Fruit fly (Drosophila melanogaster) S2 (cell line): Measurements from ENCODE around the gene Gs2.

Source experiments
- CG8478 ChIP-seq: fragments of >200 bp; optimal IDR thresholded peaks from 2 replicates; lab custom pipeline; 2018
- CTCF ChIP-seq, 2 experiments: fragments of >200 bp; optimal IDR thresholded peaks; 2 replicates each; lab custom pipeline; 2018

- no peak for TF ChIP-seq CG8478
- TF ChIP-seq CTCF (optimal IDR thresholded peaks at IDR 0.05; lab: Kevin White, UChicago) = no peak
Observed at dm6 chrX:11393003-11393620, 29.5 kb upstream of the Gs2 start.
